Worm (Caenorhabditis elegans) whole organism, early embryonic: ENCODE measurements around the gene vdac-1.
A peak's percentile ranks its signal among the peaks of the same experiment; 100 is the strongest.

Experiments used
- ama-1 ChIP-seq: fragments of 150-350 bp; optimal IDR thresholded peaks from 2 replicates; lab custom pipeline; 2014
- ceh-13 ChIP-seq: fragments of 200-800 bp; sonication (Bioruptor generic); optimal IDR thresholded peaks from 2 replicates; lab custom pipeline; 2018; ENCODE audit warnings: mild to moderate bottlenecking, missing genetic modification characterization, missing compliant biosample characterization
- hmbx-1 ChIP-seq: sonication (generic microtip); optimal IDR thresholded peaks from 2 replicates; lab custom pipeline; 2016; ENCODE audit warnings: mild to moderate bottlenecking, missing genetic modification characterization, missing compliant biosample characterization
- scrt-1 ChIP-seq: fragments of 200-800 bp; sonication (Bioruptor generic); IDR thresholded peaks from 2 replicates; pipeline ENCODE4 v1.3.6; 2022; ENCODE audit warnings: missing genetic modification characterization, missing compliant biosample characterization

DNA sequence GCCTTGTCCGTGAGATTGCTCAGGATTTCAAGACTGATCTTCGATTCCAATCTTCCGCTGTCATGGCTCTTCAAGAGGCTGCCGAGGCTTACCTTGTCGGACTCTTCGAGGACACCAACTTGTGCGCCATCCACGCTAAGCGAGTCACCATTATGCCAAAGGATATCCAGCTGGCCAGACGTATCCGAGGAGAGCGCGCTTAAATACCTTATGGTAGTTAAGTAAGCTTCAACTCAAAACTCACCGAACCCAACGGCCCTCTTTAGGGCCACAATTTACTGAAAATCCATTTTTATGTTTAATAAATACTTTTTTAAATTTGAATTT is 19.3 kb downstream of the vdac-1 start:
- no peak for TF ChIP-seq scrt-1
- no peak for TF ChIP-seq ceh-13 (GFP tag; lab: Kevin White, UChicago)
- peak; percentile 93 for TF ChIP-seq ama-1 (lab: Kevin White, UChicago)
- no peak for TF ChIP-seq hmbx-1 (tag; lab: Kevin White, UChicago)
